Fruit fly (Drosophila melanogaster): ENCODE results near the gene abd-A.

abd-A gene

dm6 chr3R:16843472-16843871 lies 13.6 kb upstream of the abd-A start (continued):
- no peak for TF ChIP-seq CkIIα-i1 (GFP tag; IDR thresholded peaks at IDR 0.05)
- no peak for TF ChIP-seq CG43689 (GFP tag; IDR thresholded peaks at IDR 0.05)
- no peak for TF ChIP-seq fd102C (GFP tag; optimal IDR thresholded peaks at IDR 0.05)
- TF ChIP-seq phol (tag; optimal IDR thresholded peaks at IDR 0.05) = peak; percentile 15
- peak; percentile 5 for TF ChIP-seq Oli (tag; optimal IDR thresholded peaks at IDR 0.05)
- TF ChIP-seq org-1 (GFP tag; optimal IDR thresholded peaks at IDR 0.05) = no peak
- no peak for TF ChIP-seq Hr78 (GFP tag; optimal IDR thresholded peaks at IDR 0.05)
- no peak for TF ChIP-seq bcd (GFP tag; optimal IDR thresholded peaks at IDR 0.05)
- no peak for TF ChIP-seq YL-1 (GFP tag; optimal IDR thresholded peaks at IDR 0.05)
- TF ChIP-seq Ptx1 (GFP tag; IDR thresholded peaks at IDR 0.05) = no peak
- no peak for TF ChIP-seq btn (GFP tag; optimal IDR thresholded peaks at IDR 0.05)
- TF ChIP-seq CG3838 (GFP tag; optimal IDR thresholded peaks at IDR 0.05) = no peak
- TF ChIP-seq CG8765 (GFP tag; IDR thresholded peaks at IDR 0.05) = no peak
- TF ChIP-seq CG17568 (GFP tag; optimal IDR thresholded peaks at IDR 0.05) = no peak
- peak; percentile 11 for TF ChIP-seq CG11504 (tag; optimal IDR thresholded peaks at IDR 0.05)
- TF ChIP-seq Atf-2 (GFP tag; optimal IDR thresholded peaks at IDR 0.05) = no peak
- 0 out of 3 replicates have a peak, but pooled peaks have one; percentile 40 for TF ChIP-seq CG17361 (GFP tag; IDR thresholded peaks at IDR 0.05)
- no peak for TF ChIP-seq Max (GFP tag; optimal IDR thresholded peaks at IDR 0.05)
- TF ChIP-seq Rx (GFP tag; IDR thresholded peaks at IDR 0.05) = no peak
- no peak for TF ChIP-seq CG11247 (GFP tag; IDR thresholded peaks at IDR 0.05)
- no peak for TF ChIP-seq CG16863 (GFP tag; optimal IDR thresholded peaks at IDR 0.05)
- 0 out of 2 replicates have a peak, but pooled peaks have one; percentile 12 for TF ChIP-seq ssp (GFP tag; IDR thresholded peaks at IDR 0.05)
- no peak for TF ChIP-seq shn (GFP tag; optimal IDR thresholded peaks at IDR 0.05)
- no peak for TF ChIP-seq usp (GFP tag; optimal IDR thresholded peaks at IDR 0.05)
- TF ChIP-seq row (GFP tag; IDR thresholded peaks at IDR 0.05) = peak; percentile 30; the same call in 1 of the 3 replicates
- TF ChIP-seq sens (GFP tag) = peak; percentile 82
- TF ChIP-seq vvl (GFP tag; IDR thresholded peaks at IDR 0.05) = no peak; the same call in 1 of the 2 replicates
- no peak for TF ChIP-seq CG30020 (tag; optimal IDR thresholded peaks at IDR 0.05)
- peak in 1 of 2 experiments; percentile 7 for TF ChIP-seq bsh (GFP tag; optimal IDR thresholded peaks at IDR 0.05)
- peak; percentile 6 for TF ChIP-seq Blimp-1 (GFP tag; optimal IDR thresholded peaks at IDR 0.05)
- no peak for TF ChIP-seq Dp (GFP tag; optimal IDR thresholded peaks at IDR 0.05)
- TF ChIP-seq CG32532 (GFP tag; IDR thresholded peaks at IDR 0.05) = no peak
- peak; percentile 62 for TF ChIP-seq CG2712 (tag; optimal IDR thresholded peaks at IDR 0.05)
- no peak for TF ChIP-seq CG17912 (GFP tag; optimal IDR thresholded peaks at IDR 0.05)
- no peak for TF ChIP-seq CG34224 (GFP tag; IDR thresholded peaks at IDR 0.05; ENCODE audit: partially characterized antibody)
- TF ChIP-seq Kr (GFP tag; optimal IDR thresholded peaks at IDR 0.05) = no peak
- TF ChIP-seq CG17829 (tag; optimal IDR thresholded peaks at IDR 0.05) = peak; percentile 40
- no peak for TF ChIP-seq ro (GFP tag; IDR thresholded peaks at IDR 0.05)
- TF ChIP-seq CG4707 (GFP tag; optimal IDR thresholded peaks at IDR 0.05) = no peak
- peak; percentile 27 for TF ChIP-seq CG10979 (tag; optimal IDR thresholded peaks at IDR 0.05)
- TF ChIP-seq pan (optimal IDR thresholded peaks at IDR 0.05) = no peak
- peak in 1 of 2 experiments; percentile 24 for TF ChIP-seq pan (GFP tag; optimal IDR thresholded peaks at IDR 0.05 in 1 of 2, IDR thresholded peaks at IDR 0.05 in 1 of 2)
- no peak for TF ChIP-seq Bteb2 (GFP tag; optimal IDR thresholded peaks at IDR 0.05)
- no peak for TF ChIP-seq CG12299 (tag; optimal IDR thresholded peaks at IDR 0.05)
- no peak for TF ChIP-seq prd (optimal IDR thresholded peaks at IDR 0.05)
- TF ChIP-seq prd (GFP tag; IDR thresholded peaks at IDR 0.05) = peak; percentile 17; the same call in 1 of the 3 replicates
- TF ChIP-seq ERR (GFP tag; optimal IDR thresholded peaks at IDR 0.05) = no peak
- peak; percentile 28 for TF ChIP-seq dmrt99B (tag; optimal IDR thresholded peaks at IDR 0.05)
- no peak for TF ChIP-seq Vsx1 (GFP tag; optimal IDR thresholded peaks at IDR 0.05)
- TF ChIP-seq CG10366 (GFP tag; IDR thresholded peaks at IDR 0.05) = no peak
- TF ChIP-seq CrebB (tag; optimal IDR thresholded peaks at IDR 0.05) = no peak
- TF ChIP-seq CG18262 (tag; optimal IDR thresholded peaks at IDR 0.05) = peak; percentile 56
